Fruit fly (Drosophila melanogaster): Measurements from ENCODE around the gene Drsl6.

Gene Drsl6

DNA sequence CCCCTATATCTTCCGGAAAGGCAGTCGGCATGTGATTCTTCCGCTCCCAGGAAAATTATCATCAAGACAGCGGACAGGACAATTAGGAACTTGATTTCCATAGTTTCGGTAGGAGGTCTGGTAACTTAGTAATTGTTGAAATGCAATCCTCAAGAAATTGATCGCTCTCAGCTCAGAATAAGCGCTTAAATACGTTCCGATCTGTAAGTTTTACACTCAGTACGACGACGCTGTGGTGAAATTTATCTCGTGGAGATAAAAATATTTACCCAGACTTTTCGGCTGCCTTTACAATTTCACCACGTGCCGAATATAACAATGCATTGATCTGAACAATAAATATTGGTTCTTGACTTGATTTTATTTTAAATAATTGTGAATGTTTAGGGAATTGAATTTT is 530 bp downstream of the Drsl6 start, which contains the start of gene Drsl1:
Gene Drsl1 (minus strand): TSS at position 101 of the 400 bp plus-strand sequence.
- TF ChIP-seq br (GFP tag; optimal IDR thresholded peaks at IDR 0.05) (no peak), usp (GFP tag; optimal IDR thresholded peaks at IDR 0.05) (no peak), GATAd (GFP tag; optimal IDR thresholded peaks at IDR 0.05) (no peak), foxo (GFP tag; optimal IDR thresholded peaks at IDR 0.05) (no peak), Dif (GFP tag; optimal IDR thresholded peaks at IDR 0.05; ENCODE audit: partially characterized antibody) (no peak), lola (GFP tag; optimal IDR thresholded peaks at IDR 0.05) (no peak), CrebA (GFP tag; optimal IDR thresholded peaks at IDR 0.05; ENCODE audit: borderline replicate concordance) (no peak), dl (GFP tag; optimal IDR thresholded peaks at IDR 0.05; ENCODE audit: insufficient read depth in 1 of 2, partially characterized antibody in 2 of 2) (no peak), psq (GFP tag; optimal IDR thresholded peaks at IDR 0.05) (no peak), dsf (GFP tag; optimal IDR thresholded peaks at IDR 0.05; ENCODE audit: borderline replicate concordance) (no peak)

DNA sequence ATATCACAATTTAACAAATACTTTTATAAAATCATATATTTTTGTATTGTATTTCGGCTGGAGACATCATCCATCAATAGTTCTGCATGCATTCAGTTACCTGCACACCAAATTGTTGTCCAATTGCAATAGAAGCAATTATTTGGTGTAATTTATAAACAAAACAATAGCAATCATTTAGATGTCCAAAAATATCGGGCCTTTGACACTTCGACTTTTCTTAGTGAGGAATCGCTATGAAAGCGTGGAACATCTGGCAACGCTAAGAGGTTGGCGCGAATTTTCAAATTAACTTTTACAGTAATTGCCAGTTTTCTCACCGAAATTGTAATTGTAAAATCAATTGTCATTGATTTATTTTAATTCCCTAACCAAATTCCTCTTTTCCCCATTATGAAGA is 1.4 kb downstream of the Drsl6 start, which contains the start of gene CG14969:
Gene CG14969 (minus strand): TSS at position 195 of the 400 bp plus-strand sequence.
- TF ChIP-seq usp (GFP tag; optimal IDR thresholded peaks at IDR 0.05) (no peak), Sp1 (GFP tag; optimal IDR thresholded peaks at IDR 0.05) (no peak), dl (GFP tag; optimal IDR thresholded peaks at IDR 0.05; ENCODE audit: insufficient read depth in 1 of 2, partially characterized antibody in 2 of 2) (peak; percentile 57 to 68), Hr83 (GFP tag; optimal IDR thresholded peaks at IDR 0.05; ENCODE audit: poor library complexity, severe bottlenecking) (peak; percentile 3), foxo (GFP tag; optimal IDR thresholded peaks at IDR 0.05) (peak in 1 of 2 experiments; percentile 32), Dif (GFP tag; optimal IDR thresholded peaks at IDR 0.05; ENCODE audit: partially characterized antibody) (peak; percentile 96), sv (GFP tag; optimal IDR thresholded peaks at IDR 0.05) (no peak), Vsx2 (GFP tag; optimal IDR thresholded peaks at IDR 0.05; ENCODE audit: partially characterized antibody) (peak; percentile 99)

DNA sequence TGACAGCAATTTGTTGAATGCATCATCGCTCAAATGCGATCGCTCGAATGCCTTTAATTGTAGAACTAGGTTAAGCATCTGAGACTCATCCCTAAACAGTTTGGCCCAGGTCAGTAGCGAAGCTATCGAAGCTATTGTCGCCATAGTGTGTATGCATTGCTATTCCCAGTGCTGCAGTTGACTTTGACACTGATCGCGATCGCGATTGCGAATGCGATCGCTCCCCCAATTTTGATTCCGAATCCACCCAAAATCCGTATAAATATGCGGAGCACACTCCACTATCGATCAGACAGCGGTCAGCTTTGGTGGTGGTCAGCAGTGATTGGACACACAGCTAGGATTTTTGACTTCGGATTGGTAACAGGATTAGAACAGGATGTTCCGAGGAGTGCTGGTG is 6.5 kb downstream of the Drsl6 start, which contains the start of gene CG14961:
Gene CG14961 (plus strand): TSS at position 301 of the 400 bp plus-strand sequence.
- TF ChIP-seq Hr83 (GFP tag; optimal IDR thresholded peaks at IDR 0.05; ENCODE audit: poor library complexity, severe bottlenecking) (no peak), Vsx2 (GFP tag; optimal IDR thresholded peaks at IDR 0.05; ENCODE audit: partially characterized antibody) (no peak), tai (GFP tag; optimal IDR thresholded peaks at IDR 0.05) (no peak), Dfd (GFP tag; optimal IDR thresholded peaks at IDR 0.05) (no peak), Abd-B (GFP tag; optimal IDR thresholded peaks at IDR 0.05) (no peak), jim (GFP tag; optimal IDR thresholded peaks at IDR 0.05) (no peak), h (GFP tag; optimal IDR thresholded peaks at IDR 0.05) (no peak), CG32264 (GFP tag; optimal IDR thresholded peaks at IDR 0.05) (no peak), br (GFP tag; optimal IDR thresholded peaks at IDR 0.05) (no peak), ey (GFP tag; optimal IDR thresholded peaks at IDR 0.05) (no peak), Mio (GFP tag; optimal IDR thresholded peaks at IDR 0.05) (no peak), HLH106 (tag; optimal IDR thresholded peaks at IDR 0.05) (no peak), foxo (GFP tag; optimal IDR thresholded peaks at IDR 0.05) (no peak), CrebA (GFP tag; optimal IDR thresholded peaks at IDR 0.05; ENCODE audit: borderline replicate concordance) (no peak), Myc (optimal IDR thresholded peaks at IDR 0.05) (no peak)

DNA sequence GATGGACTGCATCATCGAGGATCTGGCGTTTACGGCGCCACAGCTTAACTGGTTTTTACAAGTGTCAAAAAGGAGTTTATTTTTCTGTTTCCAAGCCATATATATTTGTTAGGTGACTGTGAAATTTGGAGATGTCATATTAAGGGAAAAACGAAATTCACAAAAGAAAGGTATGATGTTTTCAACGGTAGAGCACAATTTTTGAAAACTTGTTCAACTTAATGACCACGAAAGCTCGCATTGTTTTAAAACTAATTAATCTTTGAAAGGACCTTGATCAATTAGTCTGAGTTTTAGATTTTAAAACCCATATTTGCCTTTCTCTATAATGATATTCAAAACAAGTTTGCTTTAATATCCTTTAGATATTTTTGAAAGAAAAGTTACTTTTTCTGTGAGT is 7.4 kb downstream of the Drsl6 start, which contains the start of gene Strip:
Gene Strip (minus strand): TSS at position 101 of the 400 bp plus-strand sequence.
- TF ChIP-seq jim (GFP tag; optimal IDR thresholded peaks at IDR 0.05): no peak

DNA sequence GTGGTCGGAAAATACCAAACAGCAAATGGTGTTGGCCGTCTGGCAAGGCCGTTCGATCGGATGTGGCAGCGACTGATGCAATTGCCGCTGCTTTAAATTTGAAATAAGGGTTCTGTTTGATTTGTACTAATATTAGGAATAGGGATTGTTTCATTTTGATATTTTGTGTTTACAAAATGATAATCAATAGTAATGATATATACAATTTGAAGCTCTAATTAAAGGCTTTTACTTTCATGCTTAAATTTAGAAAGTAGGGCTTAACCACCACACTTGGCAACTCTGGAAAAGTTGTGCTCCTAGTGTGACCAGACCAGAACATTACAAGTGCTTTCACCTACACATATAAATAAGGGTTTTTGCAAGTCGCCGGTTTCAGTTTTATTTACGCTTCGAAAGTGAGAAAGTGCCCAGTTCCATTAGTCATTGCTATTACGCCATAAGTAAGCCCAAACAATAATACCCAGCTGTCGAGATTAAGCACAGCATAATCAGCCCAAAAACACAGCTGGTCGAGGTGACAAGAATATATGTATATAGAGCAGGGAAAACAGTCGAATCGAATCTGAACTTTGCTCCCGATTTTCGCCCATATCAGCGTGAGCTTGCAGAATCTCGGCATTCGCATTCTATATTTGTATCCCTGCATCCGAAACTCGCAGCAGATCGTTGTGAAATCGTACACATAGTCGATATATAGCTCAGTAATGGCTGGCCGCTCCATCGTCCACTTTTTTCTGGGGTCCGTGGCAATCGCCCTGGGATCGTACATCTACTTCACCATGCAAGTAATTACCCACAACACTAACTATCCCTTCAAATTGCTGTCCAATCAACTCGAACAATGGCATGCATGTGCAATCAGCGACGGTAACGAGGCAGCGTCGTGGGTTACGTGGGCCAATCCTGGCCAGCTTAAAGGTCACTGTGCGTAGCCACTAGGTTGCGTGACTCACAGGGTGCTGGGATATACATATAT is 10.0 kb downstream of the Drsl6 start, which contains the start of gene Gtpx:
Gene Gtpx (plus strand): TSS at position 341 of the 979 bp plus-strand sequence.
- TF ChIP-seq Abd-B (GFP tag; optimal IDR thresholded peaks at IDR 0.05): no peak
- peak; percentile 73 for TF ChIP-seq Hr83 (GFP tag; optimal IDR thresholded peaks at IDR 0.05; ENCODE audit: poor library complexity, severe bottlenecking)
- peak; percentile 76 for TF ChIP-seq Myc (optimal IDR thresholded peaks at IDR 0.05)
- no peak for TF ChIP-seq GATAd (GFP tag; optimal IDR thresholded peaks at IDR 0.05)
- TF ChIP-seq br (GFP tag; optimal IDR thresholded peaks at IDR 0.05): peak; percentile 32
- peak; percentile 43 for TF ChIP-seq rgr (GFP tag; optimal IDR thresholded peaks at IDR 0.05)
- TF ChIP-seq HLH106 (tag; optimal IDR thresholded peaks at IDR 0.05): peak; percentile 59
- no peak for TF ChIP-seq CG32264 (GFP tag; optimal IDR thresholded peaks at IDR 0.05)
- peak; percentile 37 for TF ChIP-seq psq (GFP tag; optimal IDR thresholded peaks at IDR 0.05)
- TF ChIP-seq sv (GFP tag; optimal IDR thresholded peaks at IDR 0.05): peak; percentile 25
- no peak for TF ChIP-seq brk (GFP tag; optimal IDR thresholded peaks at IDR 0.05)
- TF ChIP-seq woc (GFP tag; optimal IDR thresholded peaks at IDR 0.05): no peak
- no peak for TF ChIP-seq Rel (GFP tag; optimal IDR thresholded peaks at IDR 0.05)
- TF ChIP-seq Rel (tag; optimal IDR thresholded peaks at IDR 0.05): peak; percentile 70
- peak; percentile 47 for TF ChIP-seq Sp1 (GFP tag; optimal IDR thresholded peaks at IDR 0.05)
- TF ChIP-seq fru (GFP tag; optimal IDR thresholded peaks at IDR 0.05): peak; percentile 35
- TF ChIP-seq ey (GFP tag; optimal IDR thresholded peaks at IDR 0.05): peak; percentile 57
- TF ChIP-seq Hr78 (GFP tag; optimal IDR thresholded peaks at IDR 0.05): no peak
- no peak for TF ChIP-seq dmrt93B (GFP tag; optimal IDR thresholded peaks at IDR 0.05)
- TF ChIP-seq foxo (GFP tag; optimal IDR thresholded peaks at IDR 0.05): peak in 1 of 2 experiments; percentile 68
- peak; percentile 66 for TF ChIP-seq h (GFP tag; optimal IDR thresholded peaks at IDR 0.05)
- peak; percentile 56 for TF ChIP-seq CG9705 (GFP tag; optimal IDR thresholded peaks at IDR 0.05)
- TF ChIP-seq Hnf4 (GFP tag; optimal IDR thresholded peaks at IDR 0.05): peak; percentile 78
- TF ChIP-seq Dif (GFP tag; optimal IDR thresholded peaks at IDR 0.05; ENCODE audit: partially characterized antibody): no peak
- no peak for TF ChIP-seq pan (optimal IDR thresholded peaks at IDR 0.05)
- TF ChIP-seq lola (GFP tag; optimal IDR thresholded peaks at IDR 0.05): no peak
